Worm (Caenorhabditis elegans): ENCODE results near the gene K12H4.3.

DNA sequence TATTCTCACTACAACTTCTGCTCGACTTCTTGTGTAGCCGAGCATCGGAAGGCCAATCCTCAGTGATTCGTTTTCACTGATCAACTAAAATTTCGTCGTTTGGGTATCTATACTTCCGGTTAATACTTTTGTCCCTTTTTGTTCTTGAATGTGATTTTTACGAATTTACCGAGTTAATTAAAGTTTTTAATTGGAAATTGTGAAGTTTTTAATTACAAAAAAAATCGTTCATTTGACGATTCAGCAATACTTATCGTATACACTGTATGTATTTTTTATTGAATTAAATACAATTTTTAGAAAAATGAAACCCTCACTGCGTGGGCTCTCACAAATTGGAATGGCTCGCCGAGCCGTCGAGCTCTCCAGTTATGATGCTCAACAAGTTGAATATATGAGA lies 45.6 kb downstream of the K12H4.3 start, which contains the start of gene idi-1:
- TF ChIP-seq C34F6.9 (tag; optimal IDR thresholded peaks at IDR 0.05) (no peak), ztf-11 (tag; optimal IDR thresholded peaks at IDR 0.05) (no peak), nhr-23 (tag; optimal IDR thresholded peaks at IDR 0.05) (no peak), ztf-4 (tag; optimal IDR thresholded peaks at IDR 0.05) (no peak), lin-13 (GFP tag; optimal IDR thresholded peaks at IDR 0.05) (no peak), lsy-2 (tag; optimal IDR thresholded peaks at IDR 0.05) (no peak), elt-3 (tag; optimal IDR thresholded peaks at IDR 0.05) (no peak), snpc-4 (tag; optimal IDR thresholded peaks at IDR 0.05) (no peak)

Measured in whole organism, L2 larva.